Worm (Caenorhabditis elegans) whole organism, L4 larva: ENCODE data around the gene F01F1.3.

Experiments used
- egl-27 ChIP-seq: sonication (generic microtip); optimal IDR thresholded peaks from 3 replicates; lab custom pipeline; 2017; ENCODE audit warnings: missing biosample characterization, missing genetic modification reagents, missing genetic modification characterization
- nhr-102 ChIP-seq: sonication (generic microtip); optimal IDR thresholded peaks from 2 replicates; lab custom pipeline; 2016; ENCODE audit warnings: mild to moderate bottlenecking, missing genetic modification characterization, moderate library complexity, missing compliant biosample characterization
- unc-39 ChIP-seq: sonication (generic microtip); optimal IDR thresholded peaks from 2 replicates; lab custom pipeline; 2017; ENCODE audit warnings: missing biosample characterization, missing genetic modification characterization
- unc-62 ChIP-seq, 3 experiments: fragments of 150-350 bp in 1 of 3; sonication (generic microtip); optimal IDR thresholded peaks in 2 of 3; peaks in 1 of 3; 1 replicate in 1 of 3; 2 replicates in 2 of 3; lab custom pipeline; 2014 to 2017; ENCODE audit warnings: missing biosample characterization in 3 of 3, missing genetic modification characterization in 3 of 3, missing genetic modification reagents in 3 of 3, missing genotype in 1 of 3
- zag-1 ChIP-seq: fragments of 150-350 bp; optimal IDR thresholded peaks from 2 replicates; lab custom pipeline; 2014; ENCODE audit warnings: missing biosample characterization, missing genetic modification characterization

DNA sequence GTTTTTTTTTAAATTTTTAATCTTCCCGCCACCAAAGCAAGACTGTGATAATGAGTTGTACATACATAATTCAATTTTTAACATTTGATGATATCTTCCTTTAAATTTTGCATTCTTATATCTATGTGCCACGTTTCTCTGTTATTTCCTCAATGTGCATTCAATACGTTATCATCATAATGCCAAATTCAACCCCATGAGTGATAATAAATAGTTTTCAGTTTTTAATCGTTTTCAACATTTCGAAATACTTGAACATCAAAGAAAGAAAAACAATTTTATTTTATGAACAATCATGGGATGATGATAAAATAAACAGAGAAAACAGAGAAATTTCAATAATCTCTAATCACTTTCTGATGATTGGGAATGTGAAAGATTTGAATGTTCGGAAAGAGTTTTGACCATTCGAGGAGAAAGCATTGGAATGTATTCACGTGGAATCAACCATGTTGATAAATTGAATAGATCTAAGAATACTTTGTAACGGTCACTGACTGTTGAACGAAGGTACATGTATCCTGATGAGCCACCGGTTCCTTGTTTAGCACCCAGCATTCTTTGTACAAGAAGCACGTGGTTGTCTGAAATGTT is 45.7 kb downstream of the F01F1.3 start:
- TF ChIP-seq unc-62 (GFP tag; optimal IDR thresholded peaks at IDR 0.05 in 1 of 2; lab: Kevin White, UChicago) (peak in 1 of 2 experiments; percentile 84), unc-62 (tag; optimal IDR thresholded peaks at IDR 0.05; lab: Kevin White, UChicago) (no peak), nhr-102 (tag; lab: Kevin White, UChicago) (peak; percentile 62), zag-1 (tag; lab: Kevin White, UChicago) (no peak), egl-27 (tag; lab: Kevin White, UChicago) (no peak), unc-39 (tag; lab: Kevin White, UChicago) (no peak)
